Worm (Caenorhabditis elegans) whole organism, L1 larva: ENCODE measurements around the gene ceh-18.

Source experiments
- C16A3.4 ChIP-seq: fragments of 150-350 bp; optimal IDR thresholded peaks from 2 replicates; lab custom pipeline; 2014; ENCODE audit warnings: missing biosample characterization, missing genetic modification characterization
- egl-27 ChIP-seq, 2 experiments: fragments of 150-350 bp in 1 of 2; sonication (generic microtip); optimal IDR thresholded peaks; 3 replicates each; lab custom pipeline; 2017 to 2018; ENCODE audit warnings: missing biosample characterization in 2 of 2, missing genetic modification characterization in 2 of 2, missing genetic modification reagents in 2 of 2
- fos-1 ChIP-seq: fragments of 150-350 bp; optimal IDR thresholded peaks from 2 replicates; lab custom pipeline; 2014; ENCODE audit warnings: missing biosample characterization, missing genetic modification characterization
- lin-35 ChIP-seq, 2 experiments: fragments of 150-350 bp; optimal IDR thresholded peaks; 2 replicates each; lab custom pipeline; 2014; ENCODE audit warnings: missing biosample characterization in 2 of 2, missing genetic modification characterization in 2 of 2, missing genetic modification reagents in 2 of 2
- nhr-76 ChIP-seq: sonication (generic microtip); optimal IDR thresholded peaks from 2 replicates; lab custom pipeline; 2017; ENCODE audit warnings: missing biosample characterization, missing genetic modification characterization
- nhr-77 ChIP-seq: fragments of 150-350 bp; optimal IDR thresholded peaks from 2 replicates; lab custom pipeline; 2014; ENCODE audit warnings: missing biosample characterization, missing genetic modification characterization
- zag-1 ChIP-seq: fragments of 150-350 bp; optimal IDR thresholded peaks from 2 replicates; lab custom pipeline; 2014; ENCODE audit warnings: missing biosample characterization, missing genetic modification characterization
- zip-4 ChIP-seq: fragments of 200-800 bp; sonication (Bioruptor generic); optimal IDR thresholded peaks from 2 replicates; lab custom pipeline; 2018; ENCODE audit warnings: mild to moderate bottlenecking, missing genetic modification characterization, moderate library complexity, missing compliant biosample characterization

- TF ChIP-seq nhr-77 (tag; lab: Kevin White, UChicago) (peak; percentile 44), nhr-76 (no peak), fos-1 (tag; lab: Kevin White, UChicago) (no peak), zag-1 (tag; lab: Kevin White, UChicago) (no peak), C16A3.4 (tag; lab: Kevin White, UChicago) (no peak), egl-27 (tag; optimal IDR thresholded peaks at IDR 0.05; lab: Kevin White, UChicago) (peak in 1 of 2 experiments; percentile 21), lin-35 (GFP tag; optimal IDR thresholded peaks at IDR 0.05; lab: Kevin White, UChicago) (no peak), zip-4 (GFP tag; lab: Kevin White, UChicago) (no peak)
Observed at ce11 chrX:3826172-3826571, 31.4 kb downstream of the ceh-18 start.
